Worm (Caenorhabditis elegans) whole organism, L1 larva: ENCODE measurements around the gene ZK218.1.

ENCODE experiments used
- C04F5.9 ChIP-seq: sonication (generic microtip); optimal IDR thresholded peaks from 2 replicates; lab custom pipeline; 2016; ENCODE audit warnings: missing genetic modification characterization, missing compliant biosample characterization
- C16A3.4 ChIP-seq: fragments of 150-350 bp; optimal IDR thresholded peaks from 2 replicates; lab custom pipeline; 2014; ENCODE audit warnings: missing biosample characterization, missing genetic modification characterization
- Y116A8C.19 ChIP-seq: sonication (generic microtip); optimal IDR thresholded peaks from 2 replicates; lab custom pipeline; 2016; ENCODE audit warnings: missing compliant biosample characterization, missing genetic modification characterization, borderline replicate concordance
- aha-1 ChIP-seq: fragments of 150-350 bp; optimal IDR thresholded peaks from 2 replicates; lab custom pipeline; 2014; ENCODE audit warnings: missing biosample characterization, missing genetic modification characterization
- alr-1 ChIP-seq: fragments of 200-800 bp; sonication (Bioruptor generic); optimal IDR thresholded peaks from 2 replicates; lab custom pipeline; 2018; ENCODE audit warnings: borderline replicate concordance, mild to moderate bottlenecking, missing genetic modification characterization, missing compliant biosample characterization
- aly-2 ChIP-seq: fragments of 150-350 bp; optimal IDR thresholded peaks from 2 replicates; lab custom pipeline; 2014; ENCODE audit warnings: missing biosample characterization, missing genetic modification characterization
- ama-1 ChIP-seq: fragments of 150-350 bp; optimal IDR thresholded peaks from 2 replicates; lab custom pipeline; 2014
- blmp-1 ChIP-seq: fragments of 150-350 bp; optimal IDR thresholded peaks from 2 replicates; lab custom pipeline; 2014; ENCODE audit warnings: missing biosample characterization, missing genetic modification characterization
- ceh-82 ChIP-seq, 3 experiments: fragments of 150-350 bp in 1 of 3; sonication (generic microtip) in 2 of 3; optimal IDR thresholded peaks; 2 replicates each; lab custom pipeline; 2014 to 2017; ENCODE audit warnings: missing biosample characterization in 3 of 3, missing genetic modification characterization in 3 of 3
- ceh-90 ChIP-seq: sonication (generic microtip); optimal IDR thresholded peaks from 2 replicates; lab custom pipeline; 2016; ENCODE audit warnings: missing genetic modification characterization, missing compliant biosample characterization
- dpl-1 ChIP-seq, 3 experiments: fragments of 150-350 bp in 2 of 3; sonication (generic microtip) in 1 of 3; optimal IDR thresholded peaks; 2 replicates each; lab custom pipeline; 2014 to 2017; ENCODE audit warnings: missing biosample characterization in 3 of 3, missing genetic modification characterization in 3 of 3, missing genetic modification reagents in 3 of 3
- efl-1 ChIP-seq, 4 experiments: fragments of 150-350 bp; optimal IDR thresholded peaks in 3 of 4; peaks in 1 of 4; 1 replicate in 1 of 4; 2 replicates in 3 of 4; lab custom pipeline; 2014; ENCODE audit warnings: missing biosample characterization in 2 of 4, missing genetic modification characterization in 2 of 4, missing genetic modification reagents in 2 of 4
- efl-3 ChIP-seq: fragments of 200-800 bp; sonication (Bioruptor generic); optimal IDR thresholded peaks from 2 replicates; lab custom pipeline; 2018; ENCODE audit warnings: mild to moderate bottlenecking, missing genetic modification characterization, missing compliant biosample characterization
- egl-13 ChIP-seq: sonication (generic microtip); optimal IDR thresholded peaks from 2 replicates; lab custom pipeline; 2016; ENCODE audit warnings: missing genotype, missing genetic modification reagents, missing genetic modification characterization, missing compliant biosample characterization
- elt-2 ChIP-seq: sonication (generic microtip); optimal IDR thresholded peaks from 2 replicates; lab custom pipeline; 2016; ENCODE audit warnings: missing genetic modification characterization, mild to moderate bottlenecking, inconsistent platforms, missing compliant biosample characterization, missing genetic modification reagents
- elt-3 ChIP-seq, 6 experiments: fragments of 150-350 bp in 1 of 6; sonication (generic microtip); optimal IDR thresholded peaks; 2 replicates each; lab custom pipeline; 2017 to 2018; ENCODE audit warnings: missing biosample characterization in 6 of 6, missing genetic modification characterization in 6 of 6, inconsistent platforms in 1 of 6
- fkh-4 ChIP-seq: sonication (generic microtip); optimal IDR thresholded peaks from 2 replicates; lab custom pipeline; 2016; ENCODE audit warnings: missing compliant biosample characterization, missing genetic modification characterization, borderline replicate concordance
- fos-1 ChIP-seq: fragments of 150-350 bp; optimal IDR thresholded peaks from 2 replicates; lab custom pipeline; 2014; ENCODE audit warnings: missing biosample characterization, missing genetic modification characterization
- grh-1 ChIP-seq: fragments of 200-800 bp; sonication (Bioruptor generic); IDR thresholded peaks from 2 replicates; pipeline ENCODE4 v1.3.6; 2022; ENCODE audit warnings: missing genetic modification reagents, missing genetic modification characterization, missing compliant biosample characterization
- irx-1 ChIP-seq: sonication (generic microtip); optimal IDR thresholded peaks from 2 replicates; lab custom pipeline; 2016; ENCODE audit warnings: missing genetic modification characterization, missing compliant biosample characterization
- isw-1 ChIP-seq: fragments of 200-800 bp; sonication (Bioruptor generic); IDR thresholded peaks from 2 replicates; pipeline ENCODE4 v1.3.6; 2022; ENCODE audit warnings: missing genetic modification characterization, missing compliant biosample characterization
- lin-13 ChIP-seq: fragments of 150-350 bp; optimal IDR thresholded peaks from 2 replicates; lab custom pipeline; 2014; ENCODE audit warnings: missing biosample characterization, missing genetic modification reagents, missing genetic modification characterization
- lir-3 ChIP-seq: sonication (generic microtip); optimal IDR thresholded peaks from 2 replicates; lab custom pipeline; 2016; ENCODE audit warnings: mild to moderate bottlenecking, missing genetic modification characterization, moderate library complexity, missing compliant biosample characterization; ENCODE audit not compliant: poor library complexity
- mep-1 ChIP-seq: fragments of 150-350 bp; optimal IDR thresholded peaks from 2 replicates; lab custom pipeline; 2014; ENCODE audit warnings: missing biosample characterization, missing genetic modification characterization
- nhr-19 ChIP-seq: fragments of 200-800 bp; sonication (Bioruptor generic); conservative IDR thresholded peaks from 2 replicates; pipeline ENCODE4 v1.3.6; 2022; ENCODE audit warnings: missing genetic modification characterization, missing compliant biosample characterization
- nhr-20 ChIP-seq: sonication (generic microtip); optimal IDR thresholded peaks from 2 replicates; lab custom pipeline; 2016; ENCODE audit warnings: mild to moderate bottlenecking, missing genetic modification characterization, missing compliant biosample characterization
- nhr-77 ChIP-seq: fragments of 150-350 bp; optimal IDR thresholded peaks from 2 replicates; lab custom pipeline; 2014; ENCODE audit warnings: missing biosample characterization, missing genetic modification characterization
- nhr-85 ChIP-seq: sonication (generic microtip); peaks from one replicate; lab custom pipeline; 2016; ENCODE audit warnings: missing genetic modification characterization, inconsistent platforms, missing compliant biosample characterization
- skn-1 ChIP-seq: fragments of 150-350 bp; optimal IDR thresholded peaks from 2 replicates; lab custom pipeline; 2014; ENCODE audit warnings: missing biosample characterization, missing genetic modification characterization
- tbx-2 ChIP-seq: sonication (generic microtip); optimal IDR thresholded peaks from 2 replicates; lab custom pipeline; 2016; ENCODE audit warnings: missing genetic modification characterization, missing compliant biosample characterization
- tlp-1 ChIP-seq: fragments of 150-350 bp; optimal IDR thresholded peaks from 2 replicates; lab custom pipeline; 2014; ENCODE audit warnings: missing biosample characterization, missing genetic modification characterization
- unc-62 ChIP-seq: fragments of 150-350 bp; optimal IDR thresholded peaks from 2 replicates; lab custom pipeline; 2014; ENCODE audit warnings: missing biosample characterization, missing genetic modification reagents, missing genetic modification characterization
- unc-98 ChIP-seq: fragments of 200-800 bp; sonication (Bioruptor generic); IDR thresholded peaks from 2 replicates; pipeline ENCODE4 v1.3.6; 2022; ENCODE audit warnings: missing genetic modification characterization, missing compliant biosample characterization
- xbp-1 ChIP-seq: sonication (generic microtip); optimal IDR thresholded peaks from 2 replicates; lab custom pipeline; 2016; ENCODE audit warnings: missing genetic modification characterization, missing compliant biosample characterization
- zip-4 ChIP-seq: fragments of 200-800 bp; sonication (Bioruptor generic); optimal IDR thresholded peaks from 2 replicates; lab custom pipeline; 2018; ENCODE audit warnings: mild to moderate bottlenecking, missing genetic modification characterization, moderate library complexity, missing compliant biosample characterization
- ztf-11 ChIP-seq, 2 experiments: sonication (generic microtip); optimal IDR thresholded peaks; 2 replicates each; lab custom pipeline; 2016 to 2017; ENCODE audit warnings: missing genetic modification characterization in 2 of 2, missing biosample characterization in 1 of 2, missing compliant biosample characterization in 1 of 2
- ztf-4 ChIP-seq: fragments of 150-350 bp; optimal IDR thresholded peaks from 2 replicates; lab custom pipeline; 2014; ENCODE audit warnings: missing biosample characterization, missing genetic modification characterization

The ZK218.1 gene

ce11 chrV:17092262-17092661 is at the start of gene ZK218.1:
ZK218.1 (plus strand) TSS chrV:17092562.
- TF ChIP-seq nhr-19 (GFP tag; lab: Robert Waterston, UW) (no peak), efl-1 (optimal IDR thresholded peaks at IDR 0.05; lab: Kevin White, UChicago) (no peak), efl-1 (GFP tag; optimal IDR thresholded peaks at IDR 0.05 in 1 of 2; lab: Kevin White, UChicago) (peak in 1 of 2 experiments; percentile 35), mep-1 (tag; lab: Kevin White, UChicago) (no peak), isw-1 (no peak), aha-1 (tag; lab: Kevin White, UChicago) (no peak), ceh-82 (tag; optimal IDR thresholded peaks at IDR 0.05; lab: Kevin White, UChicago) (no peak)

ce11 chrV:17044500-17044899 is 47.9 kb upstream of the ZK218.1 start, which contains the start of gene F28B1.2:
F28B1.2 (plus strand) TSS chrV:17044800.
- TF ChIP-seq egl-13 (no peak), ceh-90 (tag; lab: Kevin White, UChicago) (no peak), efl-1 (optimal IDR thresholded peaks at IDR 0.05; lab: Kevin White, UChicago) (no peak), efl-1 (GFP tag; optimal IDR thresholded peaks at IDR 0.05 in 1 of 2; lab: Kevin White, UChicago) (peak in 1 of 2 experiments; percentile 48)

ce11 chrV:17059987-17060386 is 32.4 kb upstream of the ZK218.1 start, which contains the start of gene sri-66:
sri-66 (plus strand) TSS chrV:17060287.
- TF ChIP-seq grh-1 (GFP tag; lab: Robert Waterston, UW) (no peak), efl-3 (GFP tag; lab: Kevin White, UChicago) (no peak), fos-1 (no peak), skn-1 (tag; lab: Kevin White, UChicago) (no peak), unc-62 (GFP tag; lab: Kevin White, UChicago) (no peak), elt-3 (tag; optimal IDR thresholded peaks at IDR 0.05; lab: Kevin White, UChicago) (no peak), C04F5.9 (tag; lab: Kevin White, UChicago) (no peak)

ce11 chrV:17061585-17061984 is 30.8 kb upstream of the ZK218.1 start, which contains the start of gene F28B1.9:
F28B1.9 (plus strand) TSS chrV:17061885.
- TF ChIP-seq tbx-2 (tag; lab: Kevin White, UChicago), result no peak
- TF ChIP-seq nhr-77 (tag; lab: Kevin White, UChicago), result no peak
- TF ChIP-seq lir-3 (tag; lab: Kevin White, UChicago), result no peak
- TF ChIP-seq ama-1 (lab: Kevin White, UChicago), result no peak
- TF ChIP-seq elt-3 (tag; optimal IDR thresholded peaks at IDR 0.05; lab: Kevin White, UChicago), result no peak
- TF ChIP-seq ceh-82 (tag; optimal IDR thresholded peaks at IDR 0.05; lab: Kevin White, UChicago), result no peak
- no peak for TF ChIP-seq ztf-4 (tag; lab: Kevin White, UChicago)
- TF ChIP-seq dpl-1 (GFP tag; optimal IDR thresholded peaks at IDR 0.05; lab: Kevin White, UChicago), result no peak
- TF ChIP-seq nhr-20, result no peak
- TF ChIP-seq aha-1 (tag; lab: Kevin White, UChicago), result no peak
- TF ChIP-seq unc-62 (GFP tag; lab: Kevin White, UChicago), result no peak
- TF ChIP-seq irx-1, result no peak
- TF ChIP-seq zip-4, result no peak
- TF ChIP-seq C16A3.4 (tag; lab: Kevin White, UChicago), result no peak
- TF ChIP-seq fkh-4 (tag; lab: Kevin White, UChicago), result no peak
- no peak for TF ChIP-seq lin-13 (GFP tag; lab: Kevin White, UChicago)
- TF ChIP-seq xbp-1 (tag; lab: Kevin White, UChicago), result no peak
- TF ChIP-seq elt-2, result no peak
- TF ChIP-seq unc-98 (GFP tag; lab: Robert Waterston, UW), result no peak
- TF ChIP-seq ztf-11 (tag; optimal IDR thresholded peaks at IDR 0.05; lab: Kevin White, UChicago), result no peak

ce11 chrV:17064676-17065075 is 27.7 kb upstream of the ZK218.1 start, which contains the start of gene srh-255:
srh-255 (plus strand) TSS chrV:17064976.
- TF ChIP-seq nhr-20 (no peak), lir-3 (tag; lab: Kevin White, UChicago) (no peak), Y116A8C.19 (tag; lab: Kevin White, UChicago) (no peak), dpl-1 (GFP tag; optimal IDR thresholded peaks at IDR 0.05; lab: Kevin White, UChicago) (no peak), ceh-82 (tag; optimal IDR thresholded peaks at IDR 0.05; lab: Kevin White, UChicago) (no peak), tlp-1 (no peak), alr-1 (no peak), blmp-1 (no peak), aly-2 (tag; lab: Kevin White, UChicago) (no peak), nhr-85 (tag; lab: Kevin White, UChicago) (no peak)
